Worm (Caenorhabditis elegans): ENCODE data around the gene T25E4.2.
"Not testable (repeated sequence)": the region's sequence is repeated elsewhere in the genome, so short reads cannot be mapped to it uniquely, and the experiment has no call there.

The T25E4.2 gene

ce11 chrII:5582309-5582708 is at the start of gene T25E4.2:
Gene T25E4.2, minus strand, starts transcription at chrII:5582409.
- no peak for TF ChIP-seq unc-62 (GFP tag; optimal IDR thresholded peaks at IDR 0.05)

ce11 chrII:5630851-5631401 is 48.7 kb upstream of the T25E4.2 start, which contains the start of the genes F59E12.6 and npl-4.1:
Gene F59E12.6, minus strand, starts transcription at chrII:5630951.
Gene npl-4.1, plus strand, starts transcription at chrII:5631351.
- TF ChIP-seq unc-62 (GFP tag; optimal IDR thresholded peaks at IDR 0.05): not testable (repeated sequence)

- TF ChIP-seq unc-62 (GFP tag; optimal IDR thresholded peaks at IDR 0.05): no peak
Measured at ce11 chrII:5628326-5628818, 46.2 kb upstream of the T25E4.2 start, which contains the start of gene F59E12.15. Gene F59E12.15, minus strand, starts transcription at chrII:5628376.

ce11 chrII:5622383-5622939 is 40.3 kb upstream of the T25E4.2 start, which contains the start of the genes eif-3.L and npl-4.2:
Gene eif-3.L, minus strand, starts transcription at chrII:5622483.
Gene npl-4.2, plus strand, starts transcription at chrII:5622889.
- not testable (repeated sequence) for TF ChIP-seq unc-62 (GFP tag; optimal IDR thresholded peaks at IDR 0.05)

- TF ChIP-seq unc-62 (GFP tag; optimal IDR thresholded peaks at IDR 0.05): no peak
Measured at ce11 chrII:5619298-5619697, 37.1 kb upstream of the T25E4.2 start, which contains the start of gene dhs-6. Gene dhs-6, minus strand, starts transcription at chrII:5619319.

- TF ChIP-seq unc-62 (GFP tag; optimal IDR thresholded peaks at IDR 0.05): no peak
Measured at ce11 chrII:5607756-5608155, 25.5 kb upstream of the T25E4.2 start, which contains the start of gene C17G10.7. Gene C17G10.7, minus strand, starts transcription at chrII:5607856.

ce11 chrII:5605538-5605945 is 23.3 kb upstream of the T25E4.2 start:
- no peak for TF ChIP-seq unc-62 (GFP tag; optimal IDR thresholded peaks at IDR 0.05)

ce11 chrII:5604441-5604840 is 22.2 kb upstream of the T25E4.2 start:
- no peak for TF ChIP-seq unc-62 (GFP tag; optimal IDR thresholded peaks at IDR 0.05)

- no peak for TF ChIP-seq unc-62 (GFP tag; optimal IDR thresholded peaks at IDR 0.05)
Measured at ce11 chrII:5603194-5603593, 21.0 kb upstream of the T25E4.2 start, which contains the start of gene C17G10.6. Gene C17G10.6, minus strand, starts transcription at chrII:5603294.

ce11 chrII:5599326-5600044 is 17.3 kb upstream of the T25E4.2 start, which contains the start of gene C17G10.10:
Gene C17G10.10, minus strand, starts transcription at chrII:5599376.
- no peak for TF ChIP-seq unc-62 (GFP tag; optimal IDR thresholded peaks at IDR 0.05)

- no peak for TF ChIP-seq unc-62 (GFP tag; optimal IDR thresholded peaks at IDR 0.05)
Measured at ce11 chrII:5596247-5596646, 14.0 kb upstream of the T25E4.2 start, which contains the start of gene C17G10.1. Gene C17G10.1, plus strand, starts transcription at chrII:5596547.

ce11 chrII:5594210-5594764 is 12.1 kb upstream of the T25E4.2 start, which contains the start of gene ttc-4:
Gene ttc-4, plus strand, starts transcription at chrII:5594714.
- no peak for TF ChIP-seq unc-62 (GFP tag; optimal IDR thresholded peaks at IDR 0.05)

- no peak for TF ChIP-seq unc-62 (GFP tag; optimal IDR thresholded peaks at IDR 0.05)
Measured at ce11 chrII:5593377-5593932, 11.2 kb upstream of the T25E4.2 start, which contains the start of gene cdc-14. Gene cdc-14, minus strand, starts transcription at chrII:5593427.

- no peak for TF ChIP-seq unc-62 (GFP tag; optimal IDR thresholded peaks at IDR 0.05)
Measured at ce11 chrII:5592857-5593256, 10.6 kb upstream of the T25E4.2 start.

- TF ChIP-seq unc-62 (GFP tag; optimal IDR thresholded peaks at IDR 0.05): no peak
Measured at ce11 chrII:5591558-5591957, 9.3 kb upstream of the T25E4.2 start.

Data from whole organism, dauer.